Worm (Caenorhabditis elegans) whole organism, L3 larva: Measurements from ENCODE around the gene cpr-8.

ENCODE experiments used
- ZK546.5 ChIP-seq: sonication (generic microtip); optimal IDR thresholded peaks from 2 replicates; lab custom pipeline; 2017; ENCODE audit warnings: missing biosample characterization, missing genetic modification characterization
- aly-2 ChIP-seq: fragments of 150-350 bp; optimal IDR thresholded peaks from 2 replicates; lab custom pipeline; 2014; ENCODE audit warnings: missing biosample characterization, missing genetic modification characterization
- daf-12 ChIP-seq: fragments of 150-350 bp; optimal IDR thresholded peaks from 2 replicates; lab custom pipeline; 2014; ENCODE audit warnings: missing biosample characterization, missing genetic modification reagents, missing genetic modification characterization
- egl-27 ChIP-seq: sonication (generic microtip); optimal IDR thresholded peaks from 4 replicates; lab custom pipeline; 2017; ENCODE audit warnings: missing biosample characterization, missing genetic modification reagents, missing genetic modification characterization
- egl-5 ChIP-seq: fragments of 150-350 bp; optimal IDR thresholded peaks from 2 replicates; lab custom pipeline; 2017; ENCODE audit warnings: missing biosample characterization, missing genetic modification reagents, missing genetic modification characterization, inconsistent platforms
- elt-2 ChIP-seq: sonication (generic microtip); optimal IDR thresholded peaks from 2 replicates; lab custom pipeline; 2016; ENCODE audit warnings: missing genetic modification reagents, mild to moderate bottlenecking, missing genetic modification characterization, missing compliant biosample characterization
- elt-3 ChIP-seq, 3 experiments: fragments of 150-350 bp in 1 of 3; sonication (generic microtip) in 2 of 3; optimal IDR thresholded peaks; 2 replicates in 2 of 3; 4 replicates in 1 of 3; lab custom pipeline; 2014 to 2017; ENCODE audit warnings: missing biosample characterization in 3 of 3, missing genetic modification characterization in 3 of 3
- fkh-10 ChIP-seq: sonication (generic microtip); optimal IDR thresholded peaks from 2 replicates; lab custom pipeline; 2017; ENCODE audit warnings: missing biosample characterization, missing genetic modification reagents, missing genetic modification characterization
- fkh-2 ChIP-seq: fragments of 150-350 bp; optimal IDR thresholded peaks from 2 replicates; lab custom pipeline; 2014; ENCODE audit warnings: missing biosample characterization, missing genetic modification reagents, missing genetic modification characterization
- fos-1 ChIP-seq: fragments of 150-350 bp; optimal IDR thresholded peaks from 2 replicates; lab custom pipeline; 2014; ENCODE audit warnings: missing biosample characterization, missing genetic modification characterization
- jun-1 ChIP-seq: fragments of 150-350 bp; optimal IDR thresholded peaks from 2 replicates; lab custom pipeline; 2014; ENCODE audit warnings: missing biosample characterization, missing genetic modification reagents, missing genetic modification characterization
- lin-39 ChIP-seq: fragments of 150-350 bp; optimal IDR thresholded peaks from 2 replicates; lab custom pipeline; 2018; ENCODE audit warnings: missing biosample characterization, missing genetic modification reagents, missing genetic modification characterization
- mdl-1 ChIP-seq: fragments of 150-350 bp; optimal IDR thresholded peaks from 2 replicates; lab custom pipeline; 2014; ENCODE audit warnings: missing biosample characterization, missing genetic modification characterization
- mml-1 ChIP-seq: fragments of 150-350 bp; sonication (generic microtip); optimal IDR thresholded peaks from 3 replicates; lab custom pipeline; 2014; ENCODE audit warnings: missing biosample characterization, missing genetic modification characterization
- nfya-1 ChIP-seq: sonication (generic microtip); optimal IDR thresholded peaks from 2 replicates; lab custom pipeline; 2017; ENCODE audit warnings: missing genetic modification characterization, mild to moderate bottlenecking, missing compliant biosample characterization, antibody characterized with exemption, moderate library complexity; ENCODE audit not compliant: insufficient read depth
- nhr-11 ChIP-seq: fragments of 150-350 bp; optimal IDR thresholded peaks from 2 replicates; lab custom pipeline; 2014; ENCODE audit warnings: missing biosample characterization, missing genetic modification characterization
- nhr-23 ChIP-seq: fragments of 150-350 bp; optimal IDR thresholded peaks from 2 replicates; lab custom pipeline; 2014; ENCODE audit warnings: missing biosample characterization, missing genetic modification reagents, missing genetic modification characterization
- nhr-237 ChIP-seq: fragments of 150-350 bp; optimal IDR thresholded peaks from 2 replicates; lab custom pipeline; 2014; ENCODE audit warnings: missing biosample characterization, missing genetic modification characterization
- nhr-25 ChIP-seq: sonication (generic microtip); optimal IDR thresholded peaks from 2 replicates; lab custom pipeline; 2017; ENCODE audit warnings: missing biosample characterization, missing genetic modification characterization
- nhr-28 ChIP-seq: fragments of 150-350 bp; optimal IDR thresholded peaks from 2 replicates; lab custom pipeline; 2014; ENCODE audit warnings: missing biosample characterization, missing genetic modification characterization
- nhr-67 ChIP-seq: fragments of 150-350 bp; optimal IDR thresholded peaks from 2 replicates; lab custom pipeline; 2014; ENCODE audit warnings: missing biosample characterization, missing genetic modification characterization
- nhr-76 ChIP-seq: fragments of 150-350 bp; sonication (generic microtip); optimal IDR thresholded peaks from 5 replicates; lab custom pipeline; 2014; ENCODE audit warnings: missing biosample characterization, missing genetic modification characterization
- nhr-77 ChIP-seq: fragments of 150-350 bp; optimal IDR thresholded peaks from 2 replicates; lab custom pipeline; 2014; ENCODE audit warnings: missing biosample characterization, missing genetic modification characterization
- pha-4 ChIP-seq: fragments of 150-350 bp; optimal IDR thresholded peaks from 2 replicates; lab custom pipeline; 2014; ENCODE audit warnings: missing biosample characterization, missing genetic modification reagents, missing genetic modification characterization
- pqm-1 ChIP-seq: fragments of 150-350 bp; optimal IDR thresholded peaks from 2 replicates; lab custom pipeline; 2017; ENCODE audit warnings: missing biosample characterization, missing genetic modification characterization, inconsistent platforms
- sea-2 ChIP-seq: fragments of 150-350 bp; sonication (generic microtip); optimal IDR thresholded peaks from 4 replicates; lab custom pipeline; 2014; ENCODE audit warnings: missing biosample characterization, missing genetic modification reagents, missing genetic modification characterization
- skn-1 ChIP-seq: fragments of 150-350 bp; optimal IDR thresholded peaks from 2 replicates; lab custom pipeline; 2014; ENCODE audit warnings: missing biosample characterization, missing genetic modification characterization
- snpc-4 ChIP-seq: fragments of 150-350 bp; optimal IDR thresholded peaks from 2 replicates; lab custom pipeline; 2014; ENCODE audit warnings: missing biosample characterization, missing genetic modification characterization
- unc-39 ChIP-seq: sonication (generic microtip); optimal IDR thresholded peaks from 4 replicates; lab custom pipeline; 2017; ENCODE audit warnings: missing biosample characterization, missing genetic modification characterization
- ztf-11 ChIP-seq: fragments of 150-350 bp; optimal IDR thresholded peaks from 2 replicates; lab custom pipeline; 2014; ENCODE audit warnings: missing biosample characterization, missing genetic modification characterization
- ztf-4 ChIP-seq: fragments of 150-350 bp; optimal IDR thresholded peaks from 2 replicates; lab custom pipeline; 2014; ENCODE audit warnings: missing biosample characterization, missing genetic modification characterization

cpr-8 gene

ce11 chrV:1164196-1164691 lies 29.8 kb downstream of the cpr-8 start, which contains the start of gene T21H3.5:
Gene T21H3.5 (minus strand): TSS chrV:1164293.
- TF ChIP-seq nhr-25 = peak; percentile 12
- TF ChIP-seq ZK546.5 (tag; lab: Kevin White, UChicago) = no peak

- TF ChIP-seq fkh-2 (tag; lab: Kevin White, UChicago) (no peak), nhr-237 (tag; lab: Kevin White, UChicago) (no peak), nhr-11 (tag; lab: Kevin White, UChicago) (no peak), fos-1 (no peak), lin-39 (tag; lab: Kevin White, UChicago) (no peak), unc-39 (tag; lab: Kevin White, UChicago) (no peak), egl-27 (tag; lab: Kevin White, UChicago) (no peak), fkh-10 (no peak), ztf-4 (tag; lab: Kevin White, UChicago) (no peak), skn-1 (tag; lab: Kevin White, UChicago) (no peak), ztf-11 (tag; lab: Kevin White, UChicago) (no peak), ZK546.5 (tag; lab: Kevin White, UChicago) (no peak), nhr-77 (tag; lab: Kevin White, UChicago) (no peak), snpc-4 (tag; lab: Kevin White, UChicago) (no peak)
Observed at ce11 chrV:1165090-1165761, 30.8 kb downstream of the cpr-8 start, which contains the start of gene ptr-16. Gene ptr-16 (plus strand): TSS chrV:1165711.

ce11 chrV:1170591-1170990 lies 36.2 kb downstream of the cpr-8 start:
- no peak for TF ChIP-seq nhr-237 (tag; lab: Kevin White, UChicago)
- no peak for TF ChIP-seq pha-4 (tag; lab: Kevin White, UChicago)
- no peak for TF ChIP-seq mdl-1 (tag; lab: Kevin White, UChicago)
- TF ChIP-seq nfya-1 (tag; lab: Kevin White, UChicago) = no peak
- no peak for TF ChIP-seq elt-3 (tag; optimal IDR thresholded peaks at IDR 0.05; lab: Kevin White, UChicago)
- no peak for TF ChIP-seq daf-12 (tag; lab: Kevin White, UChicago)
- TF ChIP-seq nhr-77 (tag; lab: Kevin White, UChicago) = no peak
- TF ChIP-seq mml-1 (tag; lab: Kevin White, UChicago) = no peak
- no peak for TF ChIP-seq sea-2 (GFP tag; lab: Kevin White, UChicago)
- no peak for TF ChIP-seq nhr-67 (tag; lab: Kevin White, UChicago)
- TF ChIP-seq nhr-76 (tag; lab: Kevin White, UChicago) = no peak
- TF ChIP-seq jun-1 (tag; lab: Kevin White, UChicago) = no peak
- no peak for TF ChIP-seq fkh-2 (tag; lab: Kevin White, UChicago)
- no peak for TF ChIP-seq snpc-4 (tag; lab: Kevin White, UChicago)
- TF ChIP-seq aly-2 = no peak
- no peak for TF ChIP-seq egl-5 (tag; lab: Kevin White, UChicago)
- no peak for TF ChIP-seq nhr-28 (tag; lab: Kevin White, UChicago)

ce11 chrV:1176277-1176839 lies 42.0 kb downstream of the cpr-8 start, which contains the start of gene T21H3.1:
Gene T21H3.1 (plus strand): TSS chrV:1176724.
- no peak for TF ChIP-seq elt-3 (tag; optimal IDR thresholded peaks at IDR 0.05; lab: Kevin White, UChicago)
- no peak for TF ChIP-seq nhr-23
- TF ChIP-seq skn-1 (tag; lab: Kevin White, UChicago) = no peak
- no peak for TF ChIP-seq daf-12 (tag; lab: Kevin White, UChicago)
- peak; percentile 95 for TF ChIP-seq pqm-1
- peak; percentile 44 for TF ChIP-seq jun-1 (tag; lab: Kevin White, UChicago)
- peak; percentile 96 for TF ChIP-seq elt-2 (tag; lab: Kevin White, UChicago)
- no peak for TF ChIP-seq egl-27 (tag; lab: Kevin White, UChicago)

ce11 chrV:1179279-1179678 lies 44.9 kb downstream of the cpr-8 start, which contains the start of gene F25A2.1:
Gene F25A2.1 (plus strand): TSS chrV:1179579.
- TF ChIP-seq elt-2 (tag; lab: Kevin White, UChicago) (peak; percentile 12), nhr-23 (no peak)
